Fruit fly (Drosophila melanogaster): ENCODE measurements around the gene CG18787.

Gene CG18787

DNA sequence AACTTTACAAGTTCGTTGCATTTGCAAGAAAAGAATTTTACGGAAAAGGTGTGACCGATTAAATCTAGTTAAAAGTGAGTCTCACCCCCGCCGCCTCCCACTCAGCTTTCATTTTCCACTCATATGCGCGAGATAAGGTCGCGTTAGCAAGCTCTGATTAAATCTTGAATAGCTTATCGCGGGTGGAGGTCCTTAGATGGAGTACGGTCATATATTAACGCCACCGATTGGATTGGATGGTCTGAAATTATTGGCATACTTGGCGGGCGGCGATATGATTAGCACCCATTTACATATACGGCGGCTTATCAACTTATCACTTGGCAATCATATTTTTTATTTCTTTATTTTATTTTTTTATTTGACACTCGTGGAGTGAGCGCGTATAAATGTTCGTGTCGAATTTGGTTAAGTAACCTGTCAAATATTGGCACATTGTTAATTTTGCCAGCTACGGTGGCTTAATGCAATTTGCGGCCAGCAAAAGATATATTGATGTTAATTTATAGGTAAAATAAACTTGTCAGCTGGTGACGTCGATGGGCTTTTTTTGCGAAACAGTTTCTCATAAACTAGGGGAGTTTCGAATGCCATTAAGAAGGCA lies 30.6 kb upstream of the CG18787 start:
- TF ChIP-seq CG10366 (GFP tag; IDR thresholded peaks at IDR 0.05) = no peak
- TF ChIP-seq grau (tag; optimal IDR thresholded peaks at IDR 0.05) = peak; percentile 2
- TF ChIP-seq D19A (tag; optimal IDR thresholded peaks at IDR 0.05) = no peak
- peak; percentile 69 for TF ChIP-seq CG34376 (GFP tag; optimal IDR thresholded peaks at IDR 0.05)
- peak; percentile 25 for TF ChIP-seq Vsx1 (GFP tag; optimal IDR thresholded peaks at IDR 0.05)
- TF ChIP-seq Meics (GFP tag; optimal IDR thresholded peaks at IDR 0.05) = no peak
- TF ChIP-seq rib (GFP tag; IDR thresholded peaks at IDR 0.05) = no peak
- peak; percentile 82 for TF ChIP-seq sug (tag; optimal IDR thresholded peaks at IDR 0.05)
- TF ChIP-seq exex (tag; optimal IDR thresholded peaks at IDR 0.05) = peak; percentile 93
- TF ChIP-seq Hey (tag; optimal IDR thresholded peaks at IDR 0.05) = peak; percentile 7
- no peak for TF ChIP-seq scrt (GFP tag; optimal IDR thresholded peaks at IDR 0.05)
- TF ChIP-seq CG6683 (GFP tag; optimal IDR thresholded peaks at IDR 0.05) = no peak
- peak; percentile 33 for TF ChIP-seq sens (GFP tag)
- TF ChIP-seq CG18619 (GFP tag; optimal IDR thresholded peaks at IDR 0.05) = no peak
- TF ChIP-seq CG12299 (tag; optimal IDR thresholded peaks at IDR 0.05) = no peak
- TF ChIP-seq pb (GFP tag; optimal IDR thresholded peaks at IDR 0.05) = no peak
- no peak for TF ChIP-seq CG8290 (GFP tag; optimal IDR thresholded peaks at IDR 0.05)
- no peak for TF ChIP-seq CG8290 (tag; optimal IDR thresholded peaks at IDR 0.05)
- no peak for TF ChIP-seq CG14965 (GFP tag; optimal IDR thresholded peaks at IDR 0.05; ENCODE audit: borderline replicate concordance)
- TF ChIP-seq CG6654 (GFP tag; optimal IDR thresholded peaks at IDR 0.05) = no peak
- no peak for TF ChIP-seq seq (GFP tag; IDR thresholded peaks at IDR 0.05)
- peak; percentile 88 for TF ChIP-seq sd (tag; optimal IDR thresholded peaks at IDR 0.05)
- no peak for TF ChIP-seq Elba2 (GFP tag; optimal IDR thresholded peaks at IDR 0.05)
- TF ChIP-seq grn (GFP tag; optimal IDR thresholded peaks at IDR 0.05) = peak; percentile 69
- 0 out of 4 replicates have a peak, but pooled peaks have one; percentile 55 for TF ChIP-seq chinmo (GFP tag; IDR thresholded peaks at IDR 0.05; ENCODE audit: partially characterized antibody)
- no peak for TF ChIP-seq cwo (GFP tag; optimal IDR thresholded peaks at IDR 0.05)
- peak; percentile 45 for TF ChIP-seq Med (GFP tag)
- no peak for TF ChIP-seq otp (GFP tag; IDR thresholded peaks at IDR 0.05)
- TF ChIP-seq her (GFP tag; optimal IDR thresholded peaks at IDR 0.05) = no peak

DNA sequence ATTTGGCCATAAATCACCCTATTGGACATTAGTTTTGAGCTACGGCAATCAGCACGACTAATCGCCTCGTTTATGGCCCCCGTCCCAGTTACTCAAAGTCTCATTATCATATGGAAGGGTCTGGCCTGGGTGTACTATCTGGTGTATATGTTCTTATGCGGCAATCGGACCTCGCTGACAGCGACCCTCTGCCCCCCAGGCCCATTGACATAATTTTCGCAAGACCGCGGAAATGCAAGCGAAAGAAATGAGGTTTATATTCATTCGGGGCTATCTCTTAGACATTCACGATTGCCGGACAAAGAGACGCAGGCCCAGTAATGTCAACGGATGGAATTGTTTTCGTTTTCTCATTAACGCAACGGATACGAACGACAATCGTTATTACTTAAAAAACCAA lies 29.7 kb upstream of the CG18787 start:
- TF ChIP-seq NC2α (GFP tag; optimal IDR thresholded peaks at IDR 0.05) (no peak), exex (tag; optimal IDR thresholded peaks at IDR 0.05) (peak; percentile 69), CG8290 (GFP tag; optimal IDR thresholded peaks at IDR 0.05) (no peak), CG8290 (tag; optimal IDR thresholded peaks at IDR 0.05) (peak in 1 of 2 experiments; percentile 14), Eip74EF (GFP tag; optimal IDR thresholded peaks at IDR 0.05) (peak in 1 of 2 experiments; percentile 69), Neu2 (GFP tag; optimal IDR thresholded peaks at IDR 0.05; ENCODE audit: borderline replicate concordance) (peak; percentile 30), crol (GFP tag; IDR thresholded peaks at IDR 0.05) (0 out of 2 replicates have a peak, but pooled peaks have one; percentile 22), ftz-f1 (GFP tag; optimal IDR thresholded peaks at IDR 0.05) (no peak), Pdp1 (GFP tag; optimal IDR thresholded peaks at IDR 0.05) (peak in 1 of 2 experiments; percentile 43), sug (tag; optimal IDR thresholded peaks at IDR 0.05) (peak; percentile 43)

DNA sequence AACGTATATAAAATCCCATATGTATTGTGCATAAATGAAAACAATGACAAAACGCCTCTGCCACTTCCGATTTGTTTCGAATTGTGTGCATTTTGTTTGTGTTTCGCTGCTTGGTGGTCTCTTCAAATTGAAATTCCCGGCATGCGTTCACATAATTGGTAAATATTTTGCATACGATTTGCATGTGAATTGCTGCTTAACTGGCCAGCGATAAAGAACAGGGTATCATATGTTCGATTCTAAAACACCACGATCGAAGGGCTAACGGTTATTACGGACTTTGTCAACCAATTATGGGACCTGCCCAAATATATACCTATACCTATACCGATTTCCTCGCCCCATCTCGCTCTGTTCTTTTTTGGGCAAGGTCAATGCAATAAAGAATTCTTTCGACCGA lies 29.0 kb upstream of the CG18787 start:
- TF ChIP-seq Mad (GFP tag; optimal IDR thresholded peaks at IDR 0.05) (no peak), CG12744 (GFP tag; optimal IDR thresholded peaks at IDR 0.05) (no peak), CG11456 (GFP tag; IDR thresholded peaks at IDR 0.05) (0 out of 3 replicates have a peak, but pooled peaks have one; percentile 21), sens (GFP tag) (peak; percentile 24), chinmo (GFP tag; IDR thresholded peaks at IDR 0.05; ENCODE audit: partially characterized antibody) (0 out of 4 replicates have a peak, but pooled peaks have one; percentile 34), kni (GFP tag; optimal IDR thresholded peaks at IDR 0.05) (peak; percentile 51), ssp (GFP tag; IDR thresholded peaks at IDR 0.05) (no peak), CTCF (GFP tag; optimal IDR thresholded peaks at IDR 0.05) (no peak), CG14014 (GFP tag; IDR thresholded peaks at IDR 0.05) (no peak), D19B (GFP tag; optimal IDR thresholded peaks at IDR 0.05) (peak; percentile 46), gsb (GFP tag; IDR thresholded peaks at IDR 0.05) (no peak), sd (tag; optimal IDR thresholded peaks at IDR 0.05) (peak; percentile 50), CG5180 (GFP tag; optimal IDR thresholded peaks at IDR 0.05) (no peak), Med (GFP tag) (peak; percentile 63), tup (GFP tag; optimal IDR thresholded peaks at IDR 0.05) (no peak)

Data from whole organism, embryonic.